Worm (Caenorhabditis elegans): Measurements from ENCODE around the gene jud-4.

jud-4 gene

ce11 chrX:15283740-15284139 lies at the start of gene jud-4:
Gene jud-4 (plus strand): TSS chrX:15284115.
- TF ChIP-seq him-1 (tag; optimal IDR thresholded peaks at IDR 0.05) = no peak

DNA sequence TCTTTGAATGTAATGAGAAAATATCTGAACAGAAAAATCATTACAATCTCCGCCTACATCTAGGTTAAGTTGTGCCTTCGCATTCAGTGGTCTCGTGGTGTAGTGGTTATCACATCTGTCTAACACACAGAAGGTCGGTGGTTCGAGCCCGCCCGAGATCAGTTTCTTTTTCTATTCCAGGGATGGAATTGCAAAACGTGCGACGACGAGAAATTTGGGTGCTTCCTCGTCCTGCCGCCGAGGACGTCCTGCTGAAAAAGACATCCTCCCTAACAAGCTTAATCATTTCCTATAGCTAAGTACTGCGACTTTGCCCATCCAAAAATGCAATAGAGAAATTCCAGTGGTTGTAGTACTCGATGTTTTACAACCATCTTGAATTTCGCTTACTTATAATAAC lies 47.9 kb upstream of the jud-4 start:
- TF ChIP-seq W03F9.2 (tag; optimal IDR thresholded peaks at IDR 0.05) = no peak
- TF ChIP-seq dao-5 (tag; optimal IDR thresholded peaks at IDR 0.05) = no peak

- TF ChIP-seq dao-5 (tag; optimal IDR thresholded peaks at IDR 0.05) (no peak), him-1 (tag; optimal IDR thresholded peaks at IDR 0.05) (no peak), W03F9.2 (tag; optimal IDR thresholded peaks at IDR 0.05) (no peak)
Observed at ce11 chrX:15241169-15241568, 42.7 kb upstream of the jud-4 start.

ce11 chrX:15242726-15243125 lies 41.2 kb upstream of the jud-4 start:
- TF ChIP-seq dao-5 (tag; optimal IDR thresholded peaks at IDR 0.05) (no peak), W03F9.2 (tag; optimal IDR thresholded peaks at IDR 0.05) (no peak), him-1 (tag; optimal IDR thresholded peaks at IDR 0.05) (no peak)

- no peak for TF ChIP-seq dao-5 (tag; optimal IDR thresholded peaks at IDR 0.05)
- TF ChIP-seq W03F9.2 (tag; optimal IDR thresholded peaks at IDR 0.05) = no peak
- TF ChIP-seq him-1 (tag; optimal IDR thresholded peaks at IDR 0.05) = no peak
Observed at ce11 chrX:15246182-15246581, 37.7 kb upstream of the jud-4 start, which contains the start of gene piki-1. Gene piki-1 (minus strand): TSS chrX:15246399.

- TF ChIP-seq him-1 (tag; optimal IDR thresholded peaks at IDR 0.05) = no peak
- TF ChIP-seq dao-5 (tag; optimal IDR thresholded peaks at IDR 0.05) = no peak
- no peak for TF ChIP-seq W03F9.2 (tag; optimal IDR thresholded peaks at IDR 0.05)
Observed at ce11 chrX:15246595-15246994, 37.3 kb upstream of the jud-4 start.

ce11 chrX:15259947-15260687 lies 23.8 kb upstream of the jud-4 start, which contains the start of gene F46F2.3:
Gene F46F2.3 (minus strand): TSS chrX:15260287.
- TF ChIP-seq dao-5 (tag; optimal IDR thresholded peaks at IDR 0.05) (no peak), him-1 (tag; optimal IDR thresholded peaks at IDR 0.05) (no peak), W03F9.2 (tag; optimal IDR thresholded peaks at IDR 0.05) (no peak)

- TF ChIP-seq him-1 (tag; optimal IDR thresholded peaks at IDR 0.05) = no peak
- no peak for TF ChIP-seq dao-5 (tag; optimal IDR thresholded peaks at IDR 0.05)
- no peak for TF ChIP-seq W03F9.2 (tag; optimal IDR thresholded peaks at IDR 0.05)
Observed at ce11 chrX:15262423-15262822, 21.5 kb upstream of the jud-4 start, which contains the start of gene F46F2.5. Gene F46F2.5 (plus strand): TSS chrX:15262723.

- TF ChIP-seq W03F9.2 (tag; optimal IDR thresholded peaks at IDR 0.05) (no peak), dao-5 (tag; optimal IDR thresholded peaks at IDR 0.05) (no peak), him-1 (tag; optimal IDR thresholded peaks at IDR 0.05) (no peak)
Observed at ce11 chrX:15262875-15263274, 21.0 kb upstream of the jud-4 start.

- TF ChIP-seq dao-5 (tag; optimal IDR thresholded peaks at IDR 0.05) (no peak), him-1 (tag; optimal IDR thresholded peaks at IDR 0.05) (no peak), W03F9.2 (tag; optimal IDR thresholded peaks at IDR 0.05) (no peak)
Observed at ce11 chrX:15264149-15264548, 19.8 kb upstream of the jud-4 start.

DNA sequence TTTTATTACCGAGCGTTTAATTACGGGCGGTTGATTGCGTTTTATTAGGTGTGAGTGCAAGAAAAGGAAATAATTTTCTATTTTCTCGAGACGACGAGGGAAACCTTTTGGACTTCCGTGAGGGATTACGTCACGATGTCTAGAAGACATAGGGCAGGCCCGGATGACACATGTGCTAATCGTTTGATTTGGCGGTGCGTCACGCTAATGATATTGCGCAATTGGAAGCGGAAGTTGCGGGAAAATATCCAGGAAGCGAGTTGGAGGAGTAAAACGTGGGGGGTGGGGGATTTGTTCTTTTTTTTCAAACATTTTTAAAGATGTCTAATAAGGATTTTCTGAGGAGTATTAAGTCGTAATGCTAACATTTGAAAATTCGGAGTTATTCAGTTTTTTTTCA lies 19.3 kb upstream of the jud-4 start:
- no peak for TF ChIP-seq dao-5 (tag; optimal IDR thresholded peaks at IDR 0.05)
- TF ChIP-seq W03F9.2 (tag; optimal IDR thresholded peaks at IDR 0.05) = no peak
- TF ChIP-seq him-1 (tag; optimal IDR thresholded peaks at IDR 0.05) = no peak

DNA sequence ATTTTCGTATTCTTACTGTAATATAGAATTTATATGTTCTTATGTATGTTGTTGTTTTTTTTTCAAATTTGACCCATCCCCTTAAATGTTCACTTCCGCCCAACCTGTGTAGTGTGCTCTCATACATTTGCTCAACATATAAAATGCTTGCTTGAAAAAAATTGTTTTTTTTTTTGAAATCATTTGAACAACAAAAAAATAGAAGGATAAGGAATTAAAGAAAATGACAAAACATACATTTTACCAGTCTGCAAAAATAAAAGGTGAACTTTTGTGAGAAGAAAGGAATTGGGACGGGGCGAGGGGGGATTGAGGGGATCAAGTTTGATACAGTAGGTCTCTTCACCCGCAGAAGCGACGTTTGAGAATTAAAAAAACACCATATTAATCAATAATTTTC lies 15.5 kb upstream of the jud-4 start:
- TF ChIP-seq dao-5 (tag; optimal IDR thresholded peaks at IDR 0.05) (no peak), W03F9.2 (tag; optimal IDR thresholded peaks at IDR 0.05) (no peak), him-1 (tag; optimal IDR thresholded peaks at IDR 0.05) (no peak)

DNA sequence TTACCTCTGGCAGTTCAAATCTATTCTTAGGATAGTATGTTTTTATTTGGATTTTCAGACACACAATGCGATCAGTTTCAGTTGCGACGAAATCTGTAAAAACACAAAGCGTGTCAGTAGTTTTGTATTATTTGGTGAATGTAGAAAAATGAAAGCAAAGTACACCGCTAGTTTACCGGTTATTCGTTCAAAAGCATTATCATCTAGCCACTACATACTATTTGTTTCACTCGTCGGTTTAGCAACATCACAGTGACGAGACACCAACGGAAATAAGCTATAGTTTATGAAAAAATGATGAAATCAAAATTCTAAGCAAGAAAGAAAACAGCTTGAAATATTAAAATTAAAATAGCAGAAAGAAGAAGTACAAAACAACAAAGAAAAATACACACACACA lies 13.3 kb upstream of the jud-4 start:
- TF ChIP-seq W03F9.2 (tag; optimal IDR thresholded peaks at IDR 0.05) (no peak), dao-5 (tag; optimal IDR thresholded peaks at IDR 0.05) (no peak), him-1 (tag; optimal IDR thresholded peaks at IDR 0.05) (no peak)

DNA sequence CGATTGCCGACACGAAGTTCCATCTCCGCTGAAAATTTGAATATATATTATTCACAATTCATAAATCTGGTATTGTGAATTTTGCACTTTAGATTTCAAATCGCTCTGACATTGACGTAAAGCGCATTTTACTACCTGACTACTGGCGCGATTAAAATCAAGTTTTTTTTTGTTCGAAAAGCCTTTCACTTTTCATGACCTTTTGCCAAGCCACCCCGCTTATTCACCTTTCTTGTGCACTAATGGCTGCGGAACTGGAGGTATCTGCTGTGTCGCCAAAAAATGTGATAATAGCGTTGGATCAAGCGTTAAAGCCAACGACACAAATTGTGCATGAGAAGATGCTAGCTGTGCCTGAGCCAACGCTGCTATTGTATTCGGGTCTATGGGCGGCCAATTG lies 11.0 kb upstream of the jud-4 start:
- TF ChIP-seq dao-5 (tag; optimal IDR thresholded peaks at IDR 0.05) (no peak), W03F9.2 (tag; optimal IDR thresholded peaks at IDR 0.05) (no peak), him-1 (tag; optimal IDR thresholded peaks at IDR 0.05) (no peak)

ce11 chrX:15274079-15274478 lies 9.8 kb upstream of the jud-4 start:
- no peak for TF ChIP-seq him-1 (tag; optimal IDR thresholded peaks at IDR 0.05)
- no peak for TF ChIP-seq dao-5 (tag; optimal IDR thresholded peaks at IDR 0.05)
- no peak for TF ChIP-seq W03F9.2 (tag; optimal IDR thresholded peaks at IDR 0.05)

Data from whole organism, L4/young adult.